Worm (Caenorhabditis elegans): ENCODE results near the gene fbxc-26.

DNA sequence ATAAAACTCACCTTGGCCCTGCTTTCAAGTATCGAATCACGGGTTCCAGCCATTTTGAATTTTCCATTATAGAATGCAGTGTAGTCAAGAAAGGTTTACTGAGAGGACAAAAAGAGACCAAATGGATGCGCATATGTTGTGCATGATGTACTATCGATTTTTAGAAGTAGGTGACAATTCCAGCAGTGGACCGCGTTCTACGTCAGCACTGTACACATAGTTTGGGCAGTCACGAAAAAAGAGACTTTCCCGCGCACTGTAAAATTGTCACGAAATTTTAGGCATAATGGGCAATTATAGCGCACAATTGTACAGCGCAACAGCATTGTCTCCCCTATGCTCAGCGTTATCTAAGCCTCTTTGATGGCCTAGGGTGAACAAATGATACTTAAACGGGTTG, 3.4 kb downstream of the fbxc-26 start, which contains the start of gene fbxc-22:
- TF ChIP-seq pqm-1 (tag; optimal IDR thresholded peaks at IDR 0.05) (no peak), fkh-10 (GFP tag; optimal IDR thresholded peaks at IDR 0.05) (no peak), nhr-11 (tag; optimal IDR thresholded peaks at IDR 0.05) (no peak), nhr-77 (tag; optimal IDR thresholded peaks at IDR 0.05) (no peak), jun-1 (tag; optimal IDR thresholded peaks at IDR 0.05) (no peak), unc-39 (tag; optimal IDR thresholded peaks at IDR 0.05) (no peak), fkh-2 (tag; optimal IDR thresholded peaks at IDR 0.05) (no peak), skn-1 (tag; optimal IDR thresholded peaks at IDR 0.05) (no peak), unc-62 (GFP tag; optimal IDR thresholded peaks at IDR 0.05) (no peak), nhr-237 (tag; optimal IDR thresholded peaks at IDR 0.05) (no peak), ama-1 (optimal IDR thresholded peaks at IDR 0.05) (no peak), aly-2 (tag; optimal IDR thresholded peaks at IDR 0.05) (no peak)
